Worm (Caenorhabditis elegans) whole organism, L3 larva: ENCODE results near the gene grl-13.

Source experiments
- R02D3.7 ChIP-seq: fragments of 150-350 bp; optimal IDR thresholded peaks from 2 replicates; lab custom pipeline; 2014; ENCODE audit warnings: missing biosample characterization, missing genetic modification characterization
- ama-1 ChIP-seq: fragments of 150-350 bp; optimal IDR thresholded peaks from 2 replicates; lab custom pipeline; 2018
- ceh-28 ChIP-seq: fragments of 150-350 bp; optimal IDR thresholded peaks from 2 replicates; lab custom pipeline; 2014; ENCODE audit warnings: missing biosample characterization, missing genetic modification reagents, missing genetic modification characterization
- elt-3 ChIP-seq, 3 experiments: fragments of 150-350 bp in 1 of 3; sonication (generic microtip) in 2 of 3; optimal IDR thresholded peaks; 2 replicates in 2 of 3; 4 replicates in 1 of 3; lab custom pipeline; 2014 to 2017; ENCODE audit warnings: missing biosample characterization in 3 of 3, missing genetic modification characterization in 3 of 3
- lin-39 ChIP-seq: fragments of 150-350 bp; optimal IDR thresholded peaks from 2 replicates; lab custom pipeline; 2018; ENCODE audit warnings: missing biosample characterization, missing genetic modification reagents, missing genetic modification characterization
- mdl-1 ChIP-seq: fragments of 150-350 bp; optimal IDR thresholded peaks from 2 replicates; lab custom pipeline; 2014; ENCODE audit warnings: missing biosample characterization, missing genetic modification characterization
- nhr-11 ChIP-seq: fragments of 150-350 bp; optimal IDR thresholded peaks from 2 replicates; lab custom pipeline; 2014; ENCODE audit warnings: missing biosample characterization, missing genetic modification characterization
- nhr-23 ChIP-seq: fragments of 150-350 bp; optimal IDR thresholded peaks from 2 replicates; lab custom pipeline; 2014; ENCODE audit warnings: missing biosample characterization, missing genetic modification reagents, missing genetic modification characterization
- nhr-237 ChIP-seq: fragments of 150-350 bp; optimal IDR thresholded peaks from 2 replicates; lab custom pipeline; 2014; ENCODE audit warnings: missing biosample characterization, missing genetic modification characterization
- ztf-11 ChIP-seq: fragments of 150-350 bp; optimal IDR thresholded peaks from 2 replicates; lab custom pipeline; 2014; ENCODE audit warnings: missing biosample characterization, missing genetic modification characterization

- TF ChIP-seq mdl-1 (tag; lab: Kevin White, UChicago) (no peak), ztf-11 (tag; lab: Kevin White, UChicago) (no peak), lin-39 (tag; lab: Kevin White, UChicago) (no peak), elt-3 (tag; optimal IDR thresholded peaks at IDR 0.05; lab: Kevin White, UChicago) (no peak), ceh-28 (tag; lab: Kevin White, UChicago) (no peak), nhr-11 (tag; lab: Kevin White, UChicago) (no peak), ama-1 (no peak), nhr-237 (tag; lab: Kevin White, UChicago) (no peak), R02D3.7 (tag; lab: Kevin White, UChicago) (no peak), nhr-23 (no peak)
These were observed 4.4 kb downstream of the grl-13 start for ce11 chrV:4360018-4360417.
